Comparison of ENCODE assay signal across 6 fruit fly cellular contexts in genomic region chr3R:21126673-21127284, dm6.
A peak's percentile ranks its signal among the peaks of the same experiment; 100 is the strongest.
TF ChIP-seq lines count a peak whose summit lies in the region.

No protein-coding gene starts in this region.

- peak; percentile 73 for TF ChIP-seq CTCF in whole organism, embryonic (GFP tag; optimal IDR thresholded peaks at IDR 0.05; lab: Kevin White, UChicago)

TF ChIP-seq in whole organism, 6 proteins besides CTCF, POLR2A, EP300 and RAD21:
- peak; percentile 73 for TF ChIP-seq CG8478 (optimal IDR thresholded peaks at IDR 0.05; lab: Kevin White, UChicago)
- no peak for TF ChIP-seq usp (GFP tag; optimal IDR thresholded peaks at IDR 0.05; lab: Kevin White, UChicago)

TF ChIP-seq in whole organism, adult, 20 proteins besides CTCF, POLR2A, EP300 and RAD21:
- TF ChIP-seq CG12768 (GFP tag; optimal IDR thresholded peaks at IDR 0.05; lab: Kevin White, UChicago) (no peak), CG11617 (GFP tag; optimal IDR thresholded peaks at IDR 0.05; lab: Kevin White, UChicago) (no peak), bab1 (GFP tag; optimal IDR thresholded peaks at IDR 0.05; lab: Kevin White, UChicago) (peak; percentile 7), pad (GFP tag; optimal IDR thresholded peaks at IDR 0.05; lab: Kevin White, UChicago) (no peak), Hr96 (GFP tag; optimal IDR thresholded peaks at IDR 0.05; lab: Kevin White, UChicago) (no peak), tj (GFP tag; optimal IDR thresholded peaks at IDR 0.05; lab: Kevin White, UChicago) (peak; percentile 27), kay (GFP tag; lab: Kevin White, UChicago; ENCODE audit: borderline replicate concordance) (no peak)

TF ChIP-seq in whole organism, embryonic, 481 proteins besides CTCF, POLR2A, EP300 and RAD21:
- TF ChIP-seq stc (GFP tag; IDR thresholded peaks at IDR 0.05; lab: Robert Waterston, UW) = no peak; the same call in 1 of the 2 replicates
- TF ChIP-seq Nf-YA (GFP tag; IDR thresholded peaks at IDR 0.05; lab: Robert Waterston, UW) = 0 out of 2 replicates have a peak, but pooled peaks have one; percentile 6
- peak; percentile 16 for TF ChIP-seq YL-1 (GFP tag; optimal IDR thresholded peaks at IDR 0.05; lab: Kevin White, UChicago)
- TF ChIP-seq sens (GFP tag; lab: Kevin White, UChicago) = peak; percentile 35
- TF ChIP-seq nom (GFP tag; optimal IDR thresholded peaks at IDR 0.05; lab: Kevin White, UChicago) = peak; percentile 19
- 0 out of 4 replicates have a peak, but pooled peaks have one; percentile 34 for TF ChIP-seq chinmo (GFP tag; IDR thresholded peaks at IDR 0.05; lab: Robert Waterston, UW; ENCODE audit: partially characterized antibody)
- TF ChIP-seq Eip74EF (GFP tag; optimal IDR thresholded peaks at IDR 0.05; lab: Kevin White, UChicago) = peak in 1 of 2 experiments; percentile 3
- TF ChIP-seq NFAT (GFP tag; IDR thresholded peaks at IDR 0.05; lab: Robert Waterston, UW) = peak; percentile 18; the same call in 1 of the 2 replicates
- no peak for TF ChIP-seq CG1024 (GFP tag; IDR thresholded peaks at IDR 0.05; lab: Robert Waterston, UW)
- 0 out of 2 replicates have a peak, but pooled peaks have one; percentile 34 for TF ChIP-seq chm (GFP tag; IDR thresholded peaks at IDR 0.05; lab: Robert Waterston, UW)
- TF ChIP-seq CG1832 (GFP tag; optimal IDR thresholded peaks at IDR 0.05; lab: Kevin White, UChicago) = peak; percentile 72
- TF ChIP-seq MESR4 (GFP tag; optimal IDR thresholded peaks at IDR 0.05; lab: Kevin White, UChicago) = peak; percentile 40
- peak; percentile 97 for TF ChIP-seq cg (GFP tag; optimal IDR thresholded peaks at IDR 0.05; lab: Kevin White, UChicago)
- TF ChIP-seq Ptx1 (GFP tag; IDR thresholded peaks at IDR 0.05; lab: Robert Waterston, UW) = no peak
- no peak for TF ChIP-seq CG10979 (tag; optimal IDR thresholded peaks at IDR 0.05; lab: Kevin White, UChicago)
- 0 out of 3 replicates have a peak, but pooled peaks have one; percentile 26 for TF ChIP-seq sr (GFP tag; IDR thresholded peaks at IDR 0.05; lab: Robert Waterston, UW)
- peak; percentile 92 for TF ChIP-seq CG8478 (optimal IDR thresholded peaks at IDR 0.05; lab: Kevin White, UChicago)
- peak; percentile 68 for TF ChIP-seq CG4617 (GFP tag; optimal IDR thresholded peaks at IDR 0.05; lab: Kevin White, UChicago; ENCODE audit: borderline replicate concordance)
- TF ChIP-seq gfzf (GFP tag; optimal IDR thresholded peaks at IDR 0.05; lab: Kevin White, UChicago) = no peak

TF ChIP-seq in whole organism, prepupa, 60 proteins besides CTCF, POLR2A, EP300 and RAD21:
- TF ChIP-seq CG6854 (GFP tag; optimal IDR thresholded peaks at IDR 0.05; lab: Kevin White, UChicago) = peak; percentile 36
- no peak for TF ChIP-seq Hr39 (GFP tag; optimal IDR thresholded peaks at IDR 0.05; lab: Kevin White, UChicago)
- TF ChIP-seq fkh (GFP tag; optimal IDR thresholded peaks at IDR 0.05; lab: Kevin White, UChicago) = peak; percentile 34
- no peak for TF ChIP-seq CG1621 (tag; optimal IDR thresholded peaks at IDR 0.05; lab: Kevin White, UChicago)
- TF ChIP-seq CG34406 (GFP tag; optimal IDR thresholded peaks at IDR 0.05; lab: Kevin White, UChicago) = no peak
- TF ChIP-seq CG9139 (GFP tag; optimal IDR thresholded peaks at IDR 0.05; lab: Kevin White, UChicago) = no peak
- no peak for TF ChIP-seq CG16779 (tag; optimal IDR thresholded peaks at IDR 0.05; lab: Kevin White, UChicago)
- no peak for TF ChIP-seq CG11294 (GFP tag; IDR thresholded peaks at IDR 0.05; lab: Robert Waterston, UW)
- TF ChIP-seq Smox (GFP tag; optimal IDR thresholded peaks at IDR 0.05; lab: Kevin White, UChicago) = no peak
- peak; percentile 62 for TF ChIP-seq Eip78C (GFP tag; lab: Kevin White, UChicago)
- TF ChIP-seq Hr4 (GFP tag; optimal IDR thresholded peaks at IDR 0.05; lab: Kevin White, UChicago) = no peak
- TF ChIP-seq CG3032 (tag; optimal IDR thresholded peaks at IDR 0.05; lab: Kevin White, UChicago) = no peak
- TF ChIP-seq net (GFP tag; optimal IDR thresholded peaks at IDR 0.05; lab: Kevin White, UChicago) = no peak
- TF ChIP-seq ss (GFP tag; optimal IDR thresholded peaks at IDR 0.05; lab: Kevin White, UChicago) = no peak
- no peak for TF ChIP-seq Ets21C (GFP tag; optimal IDR thresholded peaks at IDR 0.05; lab: Kevin White, UChicago)
- TF ChIP-seq CG6792 (GFP tag; optimal IDR thresholded peaks at IDR 0.05; lab: Kevin White, UChicago) = no peak
- TF ChIP-seq lz (GFP tag; optimal IDR thresholded peaks at IDR 0.05; lab: Kevin White, UChicago) = no peak
- TF ChIP-seq acj6 (GFP tag; optimal IDR thresholded peaks at IDR 0.05; lab: Kevin White, UChicago) = no peak
TF ChIP-seq in whole organism, prepupa: peak in this region for 3.

TF ChIP-seq in whole organism, pupa, 21 proteins besides CTCF, POLR2A, EP300 and RAD21:
- TF ChIP-seq Pif1A (GFP tag; optimal IDR thresholded peaks at IDR 0.05; lab: Kevin White, UChicago) (no peak), CG32121 (GFP tag; IDR thresholded peaks at IDR 0.05; lab: Robert Waterston, UW) (no peak), CG14655 (GFP tag; optimal IDR thresholded peaks at IDR 0.05; lab: Kevin White, UChicago) (no peak), EcR (GFP tag; optimal IDR thresholded peaks at IDR 0.05; lab: Kevin White, UChicago) (peak; percentile 66), CG15710 (tag; optimal IDR thresholded peaks at IDR 0.05; lab: Kevin White, UChicago) (no peak)

TF ChIP-seq in whole organism, wandering third instar larva, 38 proteins besides CTCF, POLR2A, EP300 and RAD21:
- peak; percentile 84 for TF ChIP-seq N (GFP tag; optimal IDR thresholded peaks at IDR 0.05; lab: Kevin White, UChicago)
- TF ChIP-seq CG9705 (GFP tag; optimal IDR thresholded peaks at IDR 0.05; lab: Kevin White, UChicago) = no peak
